Fruit fly (Drosophila melanogaster) whole organism, embryonic: ENCODE data around the gene CAH6.

ENCODE experiments used
- Aef1 ChIP-seq: fragments of 200-800 bp; sonication (Bioruptor generic); IDR thresholded peaks from 3 replicates; pipeline ENCODE4 v1.3.6; 2022; ENCODE audit warnings: missing biosample characterization, missing genetic modification characterization
- Bdp1 ChIP-seq: fragments of 200-800 bp; sonication (Bioruptor generic); optimal IDR thresholded peaks from 3 replicates; lab custom pipeline; 2016; ENCODE audit warnings: missing biosample characterization, missing genetic modification characterization
- CG11085 ChIP-seq: fragments of 200-800 bp; sonication (Bioruptor generic); IDR thresholded peaks from 2 replicates; pipeline ENCODE4 v1.3.6; 2022; ENCODE audit warnings: missing biosample characterization, missing genetic modification characterization
- CG11398 ChIP-seq: fragments of 200-800 bp; sonication (Bioruptor generic); optimal IDR thresholded peaks from 2 replicates; lab custom pipeline; 2016; ENCODE audit warnings: missing biosample characterization, missing genetic modification characterization
- CG12104 ChIP-seq: fragments of 200-800 bp; sonication (Bioruptor generic); optimal IDR thresholded peaks from 3 replicates; lab custom pipeline; 2016; ENCODE audit warnings: missing biosample characterization, missing genetic modification characterization
- CG12219 ChIP-seq: fragments of 200-800 bp; sonication (Bioruptor generic); optimal IDR thresholded peaks from 3 replicates; lab custom pipeline; 2018; ENCODE audit warnings: missing biosample characterization, mild to moderate bottlenecking, missing genetic modification characterization
- CG15269 ChIP-seq: fragments of 200-800 bp; sonication (Bioruptor generic); optimal IDR thresholded peaks from 2 replicates; lab custom pipeline; 2018; ENCODE audit warnings: missing biosample characterization, mild to moderate bottlenecking, missing genetic modification characterization, moderate library complexity
- CG17361 ChIP-seq: fragments of 200-800 bp; sonication (Bioruptor generic); IDR thresholded peaks from 3 replicates; pipeline ENCODE4 v1.3.6; 2022; ENCODE audit warnings: missing biosample characterization, missing genetic modification characterization
- CG18764 ChIP-seq: fragments of 200-800 bp; sonication (Bioruptor generic); optimal IDR thresholded peaks from 3 replicates; lab custom pipeline; 2016; ENCODE audit warnings: missing biosample characterization, missing genetic modification characterization
- CG31365 ChIP-seq: fragments of 200-800 bp; sonication (Bioruptor generic); optimal IDR thresholded peaks from 2 replicates; lab custom pipeline; 2018; ENCODE audit warnings: missing biosample characterization, mild to moderate bottlenecking, missing genetic modification characterization
- CG32532 ChIP-seq: fragments of 200-800 bp; sonication (Bioruptor generic); IDR thresholded peaks from 2 replicates; pipeline ENCODE4 v1.3.6; 2022; ENCODE audit warnings: missing biosample characterization, missing genetic modification characterization
- CG3407 ChIP-seq: fragments of 200-800 bp; sonication (Bioruptor generic); optimal IDR thresholded peaks from 2 replicates; lab custom pipeline; 2018; ENCODE audit warnings: missing biosample characterization, mild to moderate bottlenecking, missing genetic modification characterization
- CG3847 ChIP-seq: fragments of 200-800 bp; sonication (Bioruptor generic); IDR thresholded peaks from 2 replicates; pipeline ENCODE4 v1.3.6; 2022; ENCODE audit warnings: missing biosample characterization, missing genetic modification characterization
- CG4360 ChIP-seq: fragments of 200-800 bp; sonication (Bioruptor generic); IDR thresholded peaks from 2 replicates; pipeline ENCODE4 v1.3.6; 2022; ENCODE audit warnings: missing biosample characterization, missing genetic modification characterization
- CG4424 ChIP-seq: fragments of 200-800 bp; sonication (Bioruptor generic); optimal IDR thresholded peaks from 3 replicates; lab custom pipeline; 2016; ENCODE audit warnings: missing biosample characterization, missing genetic modification characterization
- CG4707 ChIP-seq: fragments of 200-800 bp; sonication (Bioruptor generic); optimal IDR thresholded peaks from 2 replicates; lab custom pipeline; 2018; ENCODE audit warnings: missing biosample characterization, mild to moderate bottlenecking, missing genetic modification characterization, moderate library complexity
- CG5953 ChIP-seq: fragments of 200-800 bp; sonication (Bioruptor generic); IDR thresholded peaks from 2 replicates; pipeline ENCODE4 v1.3.6; 2022; ENCODE audit warnings: missing biosample characterization, missing genetic modification characterization
- CG6254 ChIP-seq: fragments of 200-800 bp; sonication (Bioruptor generic); optimal IDR thresholded peaks from 3 replicates; lab custom pipeline; 2017; ENCODE audit warnings: mild to moderate bottlenecking, missing biosample characterization, missing genetic modification reagents, missing genetic modification characterization
- CG6765 ChIP-seq: fragments of 200-800 bp; sonication (Bioruptor generic); optimal IDR thresholded peaks from 3 replicates; lab custom pipeline; 2017; ENCODE audit warnings: missing biosample characterization, mild to moderate bottlenecking, missing genetic modification characterization
- CG6791 ChIP-seq: fragments of 200-800 bp; sonication (Bioruptor generic); IDR thresholded peaks from 3 replicates; pipeline ENCODE4 v1.3.6; 2022; ENCODE audit warnings: missing biosample characterization, missing genetic modification characterization; ENCODE audit not compliant: partially characterized antibody
- CG6854 ChIP-seq: fragments of 200-800 bp; sonication (Bioruptor generic); optimal IDR thresholded peaks from 3 replicates; lab custom pipeline; 2017; ENCODE audit warnings: missing biosample characterization, mild to moderate bottlenecking, missing genetic modification characterization
- CG7745 ChIP-seq: fragments of 200-800 bp; sonication (Bioruptor generic); optimal IDR thresholded peaks from 2 replicates; lab custom pipeline; 2018; ENCODE audit warnings: missing biosample characterization, mild to moderate bottlenecking, missing genetic modification characterization, moderate library complexity
- CG9727 ChIP-seq: fragments of 200-800 bp; sonication (Bioruptor generic); optimal IDR thresholded peaks from 3 replicates; lab custom pipeline; 2017; ENCODE audit warnings: missing biosample characterization, mild to moderate bottlenecking, missing genetic modification characterization
- CG9797 ChIP-seq: fragments of 200-800 bp; sonication (Bioruptor generic); optimal IDR thresholded peaks from 3 replicates; lab custom pipeline; 2018; ENCODE audit warnings: missing biosample characterization, mild to moderate bottlenecking, missing genetic modification characterization
- Dp ChIP-seq: fragments of 200-800 bp; sonication (Bioruptor generic); optimal IDR thresholded peaks from 2 replicates; lab custom pipeline; 2018; ENCODE audit warnings: missing biosample characterization, mild to moderate bottlenecking, missing genetic modification characterization, moderate library complexity
- Gug ChIP-seq: fragments of 200-800 bp; sonication (Bioruptor generic); IDR thresholded peaks from 4 replicates; pipeline ENCODE4 v1.3.6; 2022; ENCODE audit warnings: missing biosample characterization, missing genetic modification characterization
- HLH54F ChIP-seq: fragments of 200-800 bp; sonication (Bioruptor generic); optimal IDR thresholded peaks from 3 replicates; lab custom pipeline; 2016; ENCODE audit warnings: missing biosample characterization, missing genetic modification characterization
- Hr78 ChIP-seq, 2 experiments: fragments of 200-800 bp in 1 of 2; fragments of >200 bp in 1 of 2; sonication (Bioruptor generic) in 1 of 2; optimal IDR thresholded peaks; 2 replicates each; lab custom pipeline; 2017 to 2019; ENCODE audit warnings: missing biosample characterization in 2 of 2, missing genetic modification characterization in 2 of 2, mild to moderate bottlenecking in 1 of 2, moderate library complexity in 1 of 2
- Mad ChIP-seq: fragments of 200-800 bp; sonication (Bioruptor generic); optimal IDR thresholded peaks from 2 replicates; lab custom pipeline; 2016; ENCODE audit warnings: missing biosample characterization, missing genetic modification characterization
- Sin3A ChIP-seq: fragments of >200 bp; optimal IDR thresholded peaks from 2 replicates; lab custom pipeline; 2018
- TFAM ChIP-seq: fragments of 200-800 bp; sonication (Bioruptor generic); optimal IDR thresholded peaks from 2 replicates; lab custom pipeline; 2017; ENCODE audit warnings: missing biosample characterization, missing genetic modification characterization, inconsistent platforms
- Xbp1 ChIP-seq: fragments of 200-800 bp; sonication (Bioruptor generic); optimal IDR thresholded peaks from 3 replicates; lab custom pipeline; 2016; ENCODE audit warnings: missing biosample characterization, mild to moderate bottlenecking, missing genetic modification characterization
- ato ChIP-seq: fragments of 200-800 bp; sonication (Bioruptor generic); IDR thresholded peaks from 2 replicates; pipeline ENCODE4 v1.3.6; 2022; ENCODE audit warnings: missing biosample characterization, missing genetic modification characterization; ENCODE audit not compliant: partially characterized antibody
- bab2 ChIP-seq: fragments of 200-800 bp; sonication (Bioruptor generic); optimal IDR thresholded peaks from 2 replicates; lab custom pipeline; 2016; ENCODE audit warnings: missing biosample characterization, missing genetic modification characterization
- bowl ChIP-seq: fragments of 200-800 bp; sonication (Bioruptor generic); IDR thresholded peaks from 2 replicates; pipeline ENCODE4 v1.3.6; 2022; ENCODE audit warnings: missing biosample characterization, missing genetic modification characterization
- chinmo ChIP-seq: fragments of 200-800 bp; sonication (Bioruptor generic); IDR thresholded peaks from 4 replicates; pipeline ENCODE4 v1.3.6; 2022; ENCODE audit warnings: missing biosample characterization, missing genetic modification characterization; ENCODE audit not compliant: partially characterized antibody
- dmrt11E ChIP-seq: fragments of 200-800 bp; sonication (Bioruptor generic); optimal IDR thresholded peaks from 3 replicates; lab custom pipeline; 2018; ENCODE audit warnings: missing biosample characterization, mild to moderate bottlenecking, missing genetic modification characterization, moderate library complexity
- dpn ChIP-seq, 2 experiments: fragments of 200-800 bp; sonication (Bioruptor generic); optimal IDR thresholded peaks; 3 replicates each; lab custom pipeline; 2016; ENCODE audit warnings: missing biosample characterization in 2 of 2, missing genetic modification characterization in 2 of 2
- esg ChIP-seq: fragments of 200-800 bp; sonication (Bioruptor generic); conservative IDR thresholded peaks from 2 replicates; pipeline ENCODE4 v1.3.6; 2022; ENCODE audit warnings: missing biosample characterization, missing genetic modification characterization
- fd102C ChIP-seq: fragments of 200-800 bp; sonication (Bioruptor generic); optimal IDR thresholded peaks from 2 replicates; lab custom pipeline; 2018; ENCODE audit warnings: missing biosample characterization, mild to moderate bottlenecking, missing genetic modification characterization, moderate library complexity
- gce ChIP-seq: fragments of 200-800 bp; sonication (Bioruptor generic); IDR thresholded peaks from 3 replicates; pipeline ENCODE4 v1.3.6; 2022; ENCODE audit warnings: missing biosample characterization, missing genetic modification characterization
- gcm2 ChIP-seq: fragments of 200-800 bp; sonication (Bioruptor generic); optimal IDR thresholded peaks from 2 replicates; lab custom pipeline; 2016; ENCODE audit warnings: missing biosample characterization, missing genetic modification characterization
- ken ChIP-seq: fragments of 200-800 bp; sonication (Bioruptor generic); IDR thresholded peaks from 3 replicates; pipeline ENCODE4 v1.3.6; 2022; ENCODE audit warnings: missing biosample characterization, missing genetic modification characterization
- nerfin-1 ChIP-seq: fragments of 200-800 bp; sonication (Bioruptor generic); optimal IDR thresholded peaks from 3 replicates; lab custom pipeline; 2019; ENCODE audit warnings: missing biosample characterization, mild to moderate bottlenecking, missing genetic modification characterization, moderate library complexity
- sd ChIP-seq: fragments of 200-800 bp; sonication (Bioruptor generic); optimal IDR thresholded peaks from 3 replicates; lab custom pipeline; 2018; ENCODE audit warnings: missing biosample characterization, mild to moderate bottlenecking, missing genetic modification characterization, moderate library complexity
- seq ChIP-seq: fragments of 200-800 bp; sonication (Bioruptor generic); IDR thresholded peaks from 2 replicates; pipeline ENCODE4 v1.3.6; 2022; ENCODE audit warnings: missing biosample characterization, missing genetic modification characterization
- stwl ChIP-seq: fragments of 200-800 bp; sonication (Bioruptor generic); optimal IDR thresholded peaks from 3 replicates; lab custom pipeline; 2018; ENCODE audit warnings: missing biosample characterization, mild to moderate bottlenecking, missing genetic modification characterization, moderate library complexity
- sug ChIP-seq: fragments of 200-800 bp; optimal IDR thresholded peaks from 2 replicates; lab custom pipeline; 2019; ENCODE audit warnings: missing biosample characterization, mild to moderate bottlenecking, missing genetic modification characterization, moderate library complexity
- tap ChIP-seq: fragments of 200-800 bp; optimal IDR thresholded peaks from 3 replicates; lab custom pipeline; 2019; ENCODE audit warnings: missing biosample characterization, mild to moderate bottlenecking, missing genetic modification characterization, moderate library complexity

The CAH6 gene

dm6 chr3R:31252093-31252962, 5.1 kb upstream of the CAH6 start, which contains the start of the genes qless and mRpL32 (continued):
- TF ChIP-seq sd (no peak), HLH54F (GFP tag; lab: Kevin White, UChicago) (peak; percentile 58), CG11398 (GFP tag; lab: Kevin White, UChicago) (no peak), CG7745 (tag; lab: Kevin White, UChicago) (no peak), bab2 (GFP tag; lab: Kevin White, UChicago) (peak; percentile 71), Aef1 (peak; percentile 65), CG4707 (no peak), Gug (GFP tag; lab: Robert Waterston, UW) (peak; percentile 60; the same call in 3 of the 4 replicates), CG6765 (GFP tag; lab: Kevin White, UChicago) (no peak), gcm2 (GFP tag; lab: Kevin White, UChicago) (no peak), CG32532 (peak; percentile 85), CG6254 (no peak), tap (tag; lab: Kevin White, UChicago) (no peak), Sin3A (lab: Kevin White, UChicago) (peak; percentile 64), sug (tag; lab: Kevin White, UChicago) (peak; percentile 58), CG4424 (GFP tag; lab: Kevin White, UChicago) (peak; percentile 76), CG4360 (GFP tag; lab: Robert Waterston, UW) (peak; percentile 47), seq (GFP tag; lab: Robert Waterston, UW) (no peak)

dm6 chr3R:31254808-31255207, 2.6 kb upstream of the CAH6 start, which contains the start of the genes CG1750 and spn-F:
CG1750 (minus strand) TSS chr3R:31254900.
spn-F (plus strand) TSS chr3R:31255127.
- TF ChIP-seq CG3847 (GFP tag; lab: Robert Waterston, UW) (no peak), chinmo (0 out of 4 replicates have a peak, but pooled peaks have one; percentile 60), TFAM (GFP tag; lab: Kevin White, UChicago) (no peak), bowl (GFP tag; lab: Robert Waterston, UW) (no peak), gce (no peak), CG9797 (GFP tag; lab: Kevin White, UChicago) (peak; percentile 75), CG6854 (GFP tag; lab: Kevin White, UChicago) (no peak), CG15269 (no peak), CG5953 (GFP tag; lab: Robert Waterston, UW) (no peak), ken (no peak), Bdp1 (GFP tag; lab: Kevin White, UChicago) (no peak), nerfin-1 (tag; lab: Kevin White, UChicago) (no peak), dpn (GFP tag; optimal IDR thresholded peaks at IDR 0.05; lab: Kevin White, UChicago) (no peak), CG4360 (GFP tag; lab: Robert Waterston, UW) (no peak), CG3407 (no peak), Xbp1 (no peak), CG17361 (GFP tag; lab: Robert Waterston, UW) (0 out of 3 replicates have a peak, but pooled peaks have one; percentile 19), ato (no peak), dmrt11E (no peak), Hr78 (GFP tag; optimal IDR thresholded peaks at IDR 0.05; lab: Kevin White, UChicago) (peak in 1 of 2 experiments; percentile 0), CG18764 (no peak), CG11085 (GFP tag; lab: Robert Waterston, UW) (no peak), fd102C (no peak), stwl (peak; percentile 64), CG12104 (GFP tag; lab: Kevin White, UChicago) (no peak), CG9727 (GFP tag; lab: Kevin White, UChicago) (no peak), esg (GFP tag; lab: Robert Waterston, UW) (no peak), CG31365 (tag; lab: Kevin White, UChicago) (no peak), Dp (GFP tag; lab: Kevin White, UChicago) (peak; percentile 14), CG6791 (GFP tag; lab: Robert Waterston, UW) (no peak), Mad (no peak), CG12219 (GFP tag; lab: Kevin White, UChicago) (no peak), sug (tag; lab: Kevin White, UChicago) (peak; percentile 13)
